Worm (Caenorhabditis elegans): ENCODE results near the gene psd-1.

The psd-1 gene

DNA sequence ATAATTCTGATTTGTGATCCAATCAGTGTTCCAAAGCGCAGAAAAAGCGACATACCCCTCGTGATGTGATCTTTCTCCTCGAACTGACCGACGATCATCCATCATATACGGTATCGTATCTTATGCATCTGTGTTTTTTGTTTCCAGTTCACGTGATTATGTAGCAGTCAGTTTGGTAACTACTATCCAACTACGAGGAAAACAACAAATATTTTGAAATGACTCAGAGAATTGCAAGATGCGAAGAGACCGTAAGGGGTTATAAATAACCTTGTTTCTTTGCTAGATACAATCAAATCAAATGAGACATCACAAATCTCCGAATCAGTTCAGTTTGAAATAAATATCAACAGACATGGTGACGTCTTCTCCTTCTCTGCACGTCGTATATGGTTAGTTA is 25.0 kb upstream of the psd-1 start (continued):
- TF ChIP-seq fkh-10 (GFP tag; optimal IDR thresholded peaks at IDR 0.05) (no peak), swsn-7 (tag; optimal IDR thresholded peaks at IDR 0.05) (no peak), rnt-1 (tag; optimal IDR thresholded peaks at IDR 0.05) (no peak), pax-3 (tag; optimal IDR thresholded peaks at IDR 0.05) (no peak), nhr-11 (tag; optimal IDR thresholded peaks at IDR 0.05) (no peak), ama-1 (optimal IDR thresholded peaks at IDR 0.05) (no peak), tbx-2 (tag; optimal IDR thresholded peaks at IDR 0.05) (peak; percentile 63), zip-4 (GFP tag; optimal IDR thresholded peaks at IDR 0.05) (no peak), dsc-1 (tag; optimal IDR thresholded peaks at IDR 0.05) (no peak), lin-39 (tag; optimal IDR thresholded peaks at IDR 0.05) (no peak), Y116A8C.19 (tag; optimal IDR thresholded peaks at IDR 0.05; ENCODE audit: borderline replicate concordance) (no peak), hlh-17 (GFP tag; optimal IDR thresholded peaks at IDR 0.05; ENCODE audit: borderline replicate concordance) (no peak), ces-1 (GFP tag; optimal IDR thresholded peaks at IDR 0.05) (no peak), jun-1 (tag; optimal IDR thresholded peaks at IDR 0.05) (no peak), nhr-85 (tag) (peak; percentile 99), ceh-88 (GFP tag; IDR thresholded peaks at IDR 0.05) (no peak), unc-86 (tag; optimal IDR thresholded peaks at IDR 0.05) (no peak), alr-1 (tag; optimal IDR thresholded peaks at IDR 0.05; ENCODE audit: borderline replicate concordance) (no peak), aha-1 (tag; optimal IDR thresholded peaks at IDR 0.05) (no peak), aly-2 (tag; optimal IDR thresholded peaks at IDR 0.05) (no peak), grh-1 (GFP tag; IDR thresholded peaks at IDR 0.05) (peak; percentile 36; the same call in 1 of the 2 replicates), fkh-4 (tag; optimal IDR thresholded peaks at IDR 0.05; ENCODE audit: borderline replicate concordance) (no peak), unc-62 (GFP tag; optimal IDR thresholded peaks at IDR 0.05) (no peak), efl-1 (optimal IDR thresholded peaks at IDR 0.05) (peak in 1 of 2 experiments; percentile 8), efl-1 (GFP tag; optimal IDR thresholded peaks at IDR 0.05 in 1 of 2) (peak in 1 of 2 experiments; percentile 85), snu-23 (GFP tag; optimal IDR thresholded peaks at IDR 0.05) (peak; percentile 59), elt-2 (tag; optimal IDR thresholded peaks at IDR 0.05) (no peak), lin-35 (GFP tag; optimal IDR thresholded peaks at IDR 0.05) (peak in 1 of 2 experiments; percentile 59), nhr-12 (tag; optimal IDR thresholded peaks at IDR 0.05) (no peak), F16B12.6 (tag; optimal IDR thresholded peaks at IDR 0.05) (no peak), nhr-76 (tag; optimal IDR thresholded peaks at IDR 0.05) (no peak), pag-3 (tag; optimal IDR thresholded peaks at IDR 0.05; ENCODE audit: borderline replicate concordance, insufficient read depth) (no peak), nhr-47 (tag; optimal IDR thresholded peaks at IDR 0.05) (peak; percentile 54), ceh-8 (GFP tag; optimal IDR thresholded peaks at IDR 0.05) (no peak), unc-98 (GFP tag; IDR thresholded peaks at IDR 0.05) (no peak)

DNA sequence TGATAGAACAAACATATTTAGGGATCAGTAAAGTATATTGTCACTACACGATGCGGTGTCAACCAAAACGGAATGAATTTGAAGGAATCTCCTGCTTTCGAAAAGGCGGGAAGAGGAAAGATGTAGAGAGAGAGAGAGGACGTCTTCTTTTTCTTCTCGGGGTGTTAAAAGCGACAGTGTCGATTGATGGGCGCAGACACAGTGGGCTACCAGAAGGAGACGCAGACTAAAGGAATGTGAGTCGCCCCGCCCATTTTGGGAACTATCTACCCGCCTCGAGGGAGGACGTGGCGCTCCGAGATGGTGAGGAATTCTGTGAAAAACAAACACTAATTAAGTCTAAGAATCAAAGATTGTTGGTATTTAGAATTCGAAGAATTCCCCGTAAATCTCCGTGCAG is 24.3 kb upstream of the psd-1 start, which contains the start of the genes B0361.14 and B0361.9:
Gene B0361.14 (minus strand): TSS at position 66 of the 400 bp plus-strand sequence.
Gene B0361.9 (minus strand): TSS at position 166 of the 400 bp plus-strand sequence.
- TF ChIP-seq elt-3 (tag; optimal IDR thresholded peaks at IDR 0.05) (peak in 2 of 6 experiments; percentile 13 to 26), nhr-19 (GFP tag; conservative IDR thresholded peaks at IDR 0.05) (no peak), lin-35 (GFP tag; optimal IDR thresholded peaks at IDR 0.05) (peak in 1 of 2 experiments; percentile 20), blmp-1 (tag; optimal IDR thresholded peaks at IDR 0.05) (peak; percentile 94), efl-1 (optimal IDR thresholded peaks at IDR 0.05) (no peak), efl-1 (GFP tag; optimal IDR thresholded peaks at IDR 0.05 in 1 of 2) (peak in 1 of 2 experiments; percentile 84), snu-23 (GFP tag; optimal IDR thresholded peaks at IDR 0.05) (peak; percentile 33), hlh-4 (tag; optimal IDR thresholded peaks at IDR 0.05) (no peak), nhr-20 (tag; optimal IDR thresholded peaks at IDR 0.05) (peak; percentile 47), irx-1 (tag; optimal IDR thresholded peaks at IDR 0.05) (no peak), nhr-28 (tag; optimal IDR thresholded peaks at IDR 0.05) (no peak), mef-2 (tag; optimal IDR thresholded peaks at IDR 0.05) (no peak), nhr-71 (tag; optimal IDR thresholded peaks at IDR 0.05) (peak; percentile 25), ceh-88 (GFP tag; IDR thresholded peaks at IDR 0.05) (no peak), lsy-2 (tag; optimal IDR thresholded peaks at IDR 0.05) (peak in 1 of 2 experiments; percentile 28), rnt-1 (tag; optimal IDR thresholded peaks at IDR 0.05) (peak; percentile 0), mep-1 (tag; optimal IDR thresholded peaks at IDR 0.05) (peak; percentile 1), lin-14 (GFP tag; optimal IDR thresholded peaks at IDR 0.05) (peak; percentile 41), sptf-1 (tag; optimal IDR thresholded peaks at IDR 0.05) (no peak), nhr-85 (tag) (peak; percentile 67)

Measured in whole organism, L1 larva.